Fruit fly (Drosophila melanogaster): ENCODE measurements around the gene Cpr78E.

Cpr78E gene

DNA sequence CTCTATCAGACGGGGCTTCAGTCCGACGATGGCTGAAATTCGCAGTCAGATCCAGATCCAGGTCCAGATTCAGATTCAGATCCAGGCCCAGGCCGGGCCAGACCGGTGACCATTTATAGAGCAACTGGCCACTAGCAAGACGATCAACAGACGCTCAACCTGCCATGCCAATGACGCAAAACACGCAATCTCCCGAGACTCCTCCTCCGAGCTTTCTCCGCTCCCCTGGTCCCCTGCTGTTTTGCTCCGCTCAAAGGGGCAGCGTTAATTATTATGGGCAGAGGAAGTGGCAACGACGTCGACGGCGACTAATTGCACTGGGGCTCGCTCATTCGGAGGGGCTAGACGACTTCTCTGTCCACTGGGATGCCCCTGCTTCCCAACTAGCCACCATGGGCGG, 15.4 kb downstream of the Cpr78E start:
- no peak for TF ChIP-seq CG8478 (optimal IDR thresholded peaks at IDR 0.05)
- TF ChIP-seq CTCF (optimal IDR thresholded peaks at IDR 0.05): no peak

DNA sequence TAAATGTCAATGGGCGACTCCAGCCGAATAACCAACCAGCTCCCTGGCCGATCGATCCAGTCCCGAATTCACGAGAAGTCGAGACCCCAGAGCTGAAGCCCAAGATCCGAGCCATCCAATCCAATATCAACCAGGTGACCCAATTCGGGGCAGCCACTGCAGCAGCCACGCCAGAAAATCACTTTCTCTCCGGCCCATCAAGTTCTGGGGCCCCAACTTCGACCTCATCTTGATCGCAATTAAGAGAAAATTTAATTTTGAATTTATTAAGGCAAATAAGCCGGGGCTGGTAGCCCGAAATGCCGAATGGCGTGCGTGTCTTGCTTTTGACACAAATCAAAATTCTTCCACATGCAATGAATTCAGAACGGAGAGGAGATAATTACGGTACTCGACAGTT, 18.9 kb downstream of the Cpr78E start:
- TF ChIP-seq CG8478 (optimal IDR thresholded peaks at IDR 0.05) (no peak), CTCF (optimal IDR thresholded peaks at IDR 0.05) (no peak)

DNA sequence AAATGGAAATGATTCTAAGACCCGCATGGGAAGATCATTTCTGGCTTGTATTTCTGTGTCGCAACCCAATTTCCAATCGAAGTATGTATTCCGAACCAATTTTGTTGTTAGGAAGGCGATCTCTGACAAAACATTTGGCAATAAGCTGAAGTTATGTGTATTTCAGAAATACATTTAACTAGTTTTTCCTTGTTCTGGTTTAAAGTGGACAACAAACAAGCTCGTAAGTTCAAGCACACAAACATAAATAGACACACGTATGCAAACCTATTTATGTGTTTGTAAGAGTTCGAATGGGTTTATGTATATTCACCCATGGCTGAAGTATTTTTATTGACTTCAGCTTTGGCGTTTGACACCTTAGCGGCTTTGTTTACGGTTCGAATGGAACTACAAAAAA, 20.9 kb downstream of the Cpr78E start:
- TF ChIP-seq CTCF (optimal IDR thresholded peaks at IDR 0.05) (no peak), CG8478 (optimal IDR thresholded peaks at IDR 0.05) (no peak)

DNA sequence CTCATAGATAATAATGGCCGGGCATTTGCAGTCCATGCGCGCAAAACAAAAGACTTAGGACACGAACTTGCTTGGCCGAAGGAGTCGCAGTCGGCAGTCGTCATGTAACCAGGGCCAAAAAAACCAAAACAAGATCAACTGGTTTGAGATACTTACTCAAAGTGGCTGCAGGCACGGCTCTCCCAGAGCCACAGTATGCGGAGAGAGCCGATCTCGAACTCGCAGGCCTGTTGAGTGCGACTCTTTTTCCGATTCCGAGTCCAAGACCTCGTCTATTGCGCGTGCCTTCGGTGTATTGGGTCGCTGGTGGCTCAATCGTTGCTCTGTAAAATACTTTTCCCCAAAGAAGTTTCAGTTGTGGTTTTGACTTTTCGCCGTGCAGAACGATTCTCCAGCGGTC, 22.2 kb downstream of the Cpr78E start, which contains the start of gene CG43980:
Gene CG43980 (plus strand): TSS at position 352 of the 400 bp plus-strand sequence.
- TF ChIP-seq CG8478 (optimal IDR thresholded peaks at IDR 0.05): no peak
- no peak for TF ChIP-seq CTCF (optimal IDR thresholded peaks at IDR 0.05)

DNA sequence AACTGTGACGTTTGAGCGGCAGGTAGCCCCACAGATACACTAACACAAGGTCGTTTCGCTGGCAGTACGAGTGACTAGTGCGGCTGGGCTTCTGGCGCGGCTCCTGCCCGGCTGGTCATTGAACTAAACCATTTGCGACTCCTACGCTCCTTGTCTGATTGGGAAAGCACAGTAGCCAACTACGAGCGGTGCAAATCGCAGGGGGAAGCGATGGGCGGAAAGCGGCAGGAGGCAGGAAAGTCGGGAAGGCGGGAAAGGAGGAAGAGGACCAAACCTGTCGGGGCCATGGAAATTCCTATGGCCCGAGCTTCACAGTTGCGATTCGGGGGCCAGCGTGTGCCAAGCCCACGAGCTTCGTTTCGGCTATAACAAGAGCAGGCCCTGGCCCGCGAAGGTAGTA, 22.6 kb downstream of the Cpr78E start:
- TF ChIP-seq CG8478 (optimal IDR thresholded peaks at IDR 0.05) (no peak), CTCF (optimal IDR thresholded peaks at IDR 0.05) (no peak)

DNA sequence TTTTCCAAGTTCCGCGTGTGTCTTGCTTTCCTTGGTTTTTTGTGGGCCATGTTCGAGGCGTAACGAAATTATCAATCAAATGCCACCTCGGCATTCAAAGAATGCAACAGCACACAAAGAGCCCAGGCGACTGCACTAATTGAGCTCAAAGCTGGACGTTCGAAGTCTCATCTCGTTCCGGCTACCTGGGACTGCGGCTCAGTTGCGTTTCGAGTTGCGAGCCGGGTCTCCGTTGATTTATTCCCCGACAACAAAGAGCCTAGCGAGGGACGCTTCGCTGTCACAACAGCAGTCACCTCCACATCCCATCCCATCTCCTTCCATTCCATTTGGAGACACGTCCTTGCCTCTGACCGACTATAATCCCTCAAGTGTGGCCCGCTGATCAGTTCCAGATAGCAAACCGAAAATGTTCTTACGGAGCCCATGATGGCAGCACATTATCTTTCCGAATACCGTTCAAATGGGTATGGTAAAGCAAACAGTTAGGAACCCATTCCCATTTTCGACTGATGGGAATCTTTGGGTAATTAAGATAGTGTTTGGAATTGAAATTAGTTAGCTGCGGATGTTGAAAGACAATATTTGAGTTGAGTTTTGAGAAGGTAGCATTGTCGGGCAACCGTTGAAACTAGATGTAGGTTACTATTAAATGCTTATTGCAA, 23.7 kb downstream of the Cpr78E start:
- TF ChIP-seq CG8478 (optimal IDR thresholded peaks at IDR 0.05): no peak
- TF ChIP-seq CTCF (optimal IDR thresholded peaks at IDR 0.05): no peak

DNA sequence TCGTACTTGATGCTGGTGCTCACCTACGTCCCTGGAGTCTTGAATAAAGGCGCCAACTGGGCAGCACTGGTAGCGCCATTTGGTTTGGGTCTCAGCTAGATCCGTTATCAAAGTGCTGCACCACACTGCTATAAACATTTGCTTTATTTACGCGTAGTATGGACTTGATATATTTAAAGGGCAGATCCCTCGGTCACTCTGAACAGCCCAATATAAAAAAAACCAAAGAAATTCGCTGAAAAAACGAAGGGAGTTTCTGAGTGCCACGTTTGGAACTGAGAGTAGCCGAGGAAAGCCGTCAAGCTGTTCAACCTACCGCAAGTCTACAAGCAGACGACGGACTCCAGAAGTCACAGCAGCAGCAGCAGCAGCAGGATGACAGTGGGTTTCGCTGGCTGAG, 26.0 kb downstream of the Cpr78E start, which contains the start of gene Atox1:
Gene Atox1 (plus strand): TSS at position 181 of the 400 bp plus-strand sequence.
- TF ChIP-seq CTCF (optimal IDR thresholded peaks at IDR 0.05) (peak; percentile 79 to 81), CG8478 (optimal IDR thresholded peaks at IDR 0.05) (no peak)

DNA sequence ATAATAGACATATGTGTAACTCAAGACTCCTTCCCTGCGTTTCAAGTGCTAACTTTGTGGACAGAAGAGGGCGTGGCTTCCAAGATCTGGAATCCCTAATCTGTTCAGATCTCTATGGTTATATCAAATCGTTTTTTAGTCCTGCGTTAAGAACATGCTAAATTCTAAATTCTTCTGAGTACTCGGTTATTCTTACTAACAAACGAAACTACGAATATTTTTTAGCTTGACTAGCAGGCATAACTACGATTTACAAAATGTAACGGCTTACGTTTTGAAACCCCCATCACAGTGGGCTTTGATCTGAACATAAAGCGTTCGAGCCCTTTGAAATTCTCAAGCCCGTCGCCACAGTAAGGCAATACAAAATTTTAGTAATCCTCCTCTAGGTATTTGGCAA, 27.7 kb downstream of the Cpr78E start, which contains the start of gene CG32445:
Gene CG32445 (plus strand): TSS at position 301 of the 400 bp plus-strand sequence.
- no peak for TF ChIP-seq CG8478 (optimal IDR thresholded peaks at IDR 0.05)
- TF ChIP-seq CTCF (optimal IDR thresholded peaks at IDR 0.05): no peak

DNA sequence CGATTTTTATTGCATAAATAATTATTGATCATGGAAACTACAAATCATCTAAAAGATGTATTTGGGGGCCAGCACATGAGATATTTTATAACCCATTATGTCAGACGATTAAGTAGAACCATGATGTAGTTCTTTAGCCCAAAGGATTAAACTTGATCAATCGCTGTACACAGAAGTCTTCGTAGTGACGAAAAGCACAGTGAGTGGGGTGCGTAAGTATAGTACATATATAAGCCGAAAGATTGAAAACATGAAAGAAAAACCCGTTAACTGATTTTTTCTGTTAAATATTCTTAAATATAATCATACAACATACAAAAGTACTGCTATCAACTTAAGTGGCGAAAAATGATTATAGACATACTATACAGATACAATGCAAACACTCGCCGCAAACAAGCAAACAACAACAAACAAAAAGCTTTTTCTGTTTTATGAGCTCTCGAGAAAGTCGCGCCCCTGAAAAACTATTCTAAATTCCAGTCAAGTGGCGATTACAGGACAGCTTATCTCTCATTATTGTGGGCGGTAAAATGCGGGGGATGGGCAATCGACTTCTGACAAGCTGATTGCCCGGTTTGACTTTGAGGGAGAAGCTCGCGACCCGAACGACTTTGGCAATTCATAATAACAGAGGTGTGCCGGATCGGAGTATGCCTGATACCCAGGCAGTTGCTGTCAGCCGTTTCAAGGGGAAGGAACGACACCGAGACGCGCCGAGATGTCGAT, 30.4 kb downstream of the Cpr78E start, which contains the start of gene CG32444:
Gene CG32444 (plus strand): TSS at position 683 of the 729 bp plus-strand sequence.
- no peak for TF ChIP-seq CG8478 (optimal IDR thresholded peaks at IDR 0.05)
- TF ChIP-seq CTCF (optimal IDR thresholded peaks at IDR 0.05): no peak

DNA sequence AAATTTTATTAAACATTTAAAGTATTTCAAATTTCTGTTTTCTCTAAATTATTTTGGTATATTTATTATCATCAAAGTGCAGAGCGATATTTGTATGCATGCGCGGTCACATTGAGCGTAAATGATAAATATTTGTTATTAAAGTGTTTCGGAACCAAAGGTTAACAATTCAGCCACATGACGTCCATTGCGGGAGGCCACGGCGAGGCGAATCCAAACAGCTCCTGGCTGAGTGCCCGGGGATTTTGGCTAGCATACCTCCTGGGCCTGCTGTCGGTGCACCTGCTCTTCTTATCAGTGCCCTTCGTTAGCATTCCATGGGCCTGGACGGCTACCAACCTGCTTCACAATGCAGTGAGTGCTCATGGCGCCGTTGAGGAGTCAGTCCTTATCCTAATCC, 31.6 kb downstream of the Cpr78E start, which contains the start of gene ORMDL:
Gene ORMDL (plus strand): TSS at position 98 of the 400 bp plus-strand sequence.
- TF ChIP-seq CG8478 (optimal IDR thresholded peaks at IDR 0.05) (no peak), CTCF (optimal IDR thresholded peaks at IDR 0.05) (no peak)

DNA sequence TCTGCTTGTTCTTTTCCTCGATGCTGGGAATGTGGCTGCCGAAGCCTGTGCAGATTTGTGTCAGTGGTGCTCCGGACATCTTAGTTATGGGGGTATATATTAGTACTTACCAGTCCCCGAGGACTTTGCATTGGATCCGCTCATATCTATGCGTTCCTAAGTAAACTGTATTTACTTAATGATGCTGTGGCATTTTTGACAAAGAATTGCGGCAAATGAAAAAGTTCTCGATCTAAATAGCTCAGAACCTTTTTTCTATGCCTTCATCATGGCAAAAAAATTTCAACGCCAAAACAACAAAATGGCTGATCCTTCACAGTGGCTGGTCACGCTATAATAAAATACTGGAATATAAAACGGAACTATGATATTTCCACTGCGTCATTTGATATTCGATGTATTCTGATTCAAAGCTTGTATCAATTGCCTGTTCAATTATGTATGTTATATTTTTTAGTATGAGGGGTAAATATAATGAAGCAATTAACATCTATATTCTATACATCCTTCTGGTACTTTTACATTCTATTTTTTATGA, 32.6 kb downstream of the Cpr78E start, which contains the start of gene MED1:
Gene MED1 (minus strand): TSS at position 295 of the 538 bp plus-strand sequence.
- no peak for TF ChIP-seq CTCF (optimal IDR thresholded peaks at IDR 0.05)
- TF ChIP-seq CG8478 (optimal IDR thresholded peaks at IDR 0.05): no peak

DNA sequence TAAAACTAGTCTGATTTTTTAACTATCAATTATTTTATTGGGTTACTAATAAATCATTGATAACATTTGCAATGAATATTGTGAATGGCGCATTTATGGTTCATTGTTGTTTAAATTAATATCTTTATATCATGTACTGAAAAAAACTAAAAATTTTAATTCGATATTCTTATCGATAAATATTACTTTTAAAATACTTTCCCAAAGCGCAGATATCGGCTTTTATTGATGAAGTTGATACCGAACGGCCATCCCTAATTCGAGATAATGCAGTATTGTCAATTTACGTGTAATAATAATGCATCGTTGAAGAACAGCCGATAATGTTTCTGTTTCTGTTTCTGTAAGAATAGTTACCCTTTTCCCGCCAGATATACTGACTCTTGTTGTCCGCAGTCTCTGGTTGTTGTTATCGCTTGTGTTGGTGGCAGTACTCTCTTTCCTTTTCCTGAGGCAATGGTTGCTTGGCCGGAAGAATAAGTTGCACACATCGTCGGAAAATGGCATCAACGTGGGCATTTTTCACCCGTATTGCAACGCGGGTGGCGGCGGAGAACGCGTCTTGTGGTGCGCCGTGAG, 40.7 kb downstream of the Cpr78E start:
- TF ChIP-seq CTCF (optimal IDR thresholded peaks at IDR 0.05) (no peak), CG8478 (optimal IDR thresholded peaks at IDR 0.05) (no peak)

DNA sequence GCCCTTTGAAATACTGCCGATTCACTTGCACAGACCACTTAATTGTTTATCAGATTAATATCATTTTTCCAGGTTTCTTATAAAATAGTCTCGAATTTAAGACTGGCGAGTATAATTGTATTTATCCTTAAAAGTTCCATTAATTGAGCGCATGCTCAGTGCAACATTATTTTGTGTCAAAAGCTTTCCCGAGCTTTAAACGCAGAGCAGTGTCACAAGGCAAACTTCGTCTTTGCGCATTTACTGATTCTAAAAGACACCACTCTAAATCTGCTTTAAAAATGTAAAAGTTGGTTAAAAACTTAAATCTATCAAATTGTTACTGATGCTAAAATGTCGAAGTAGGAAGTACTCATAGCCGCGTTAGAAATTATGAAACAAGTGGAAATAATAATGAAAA, 41.2 kb downstream of the Cpr78E start, which contains the start of the genes CG7166 and Alg11:
Gene CG7166 (minus strand): TSS at position 101 of the 400 bp plus-strand sequence.
Gene Alg11 (plus strand): TSS at position 260 of the 400 bp plus-strand sequence.
- TF ChIP-seq CTCF (optimal IDR thresholded peaks at IDR 0.05) (no peak), CG8478 (optimal IDR thresholded peaks at IDR 0.05) (no peak)

DNA sequence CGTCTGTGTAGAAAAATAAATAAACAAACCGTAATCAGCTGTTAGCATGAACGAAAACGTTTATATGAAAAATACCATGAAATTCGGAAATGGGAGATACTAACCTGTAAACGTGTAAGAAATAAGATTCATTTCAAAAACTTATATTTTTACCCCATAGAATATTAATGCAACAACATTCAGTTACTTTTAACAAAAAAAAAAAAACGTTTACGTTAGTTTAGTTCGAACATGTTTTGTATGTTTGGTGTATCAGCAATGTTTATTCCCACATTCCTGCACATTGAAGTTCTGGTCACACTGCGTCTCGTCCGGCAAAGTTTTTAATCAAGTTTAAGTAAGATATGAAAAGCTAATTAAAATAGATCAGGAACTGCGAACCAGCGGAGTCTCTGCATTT, 49.4 kb downstream of the Cpr78E start, which contains the start of the genes S1P and CG11307:
Gene S1P (minus strand): TSS at position 23 of the 400 bp plus-strand sequence.
Gene CG11307 (plus strand): TSS at position 270 of the 400 bp plus-strand sequence.
- TF ChIP-seq CG8478 (optimal IDR thresholded peaks at IDR 0.05) (no peak), CTCF (optimal IDR thresholded peaks at IDR 0.05) (no peak)

Measured in S2 (cell line).